Fruit fly (Drosophila melanogaster) whole organism, adult: ENCODE results near the gene CG3713.
A peak's percentile ranks its signal among the peaks of the same experiment; 100 is the strongest.

Source experiments
- CG11617 ChIP-seq: fragments of 200-800 bp; sonication (Bioruptor generic); optimal IDR thresholded peaks from 2 replicates; lab custom pipeline; 2017; ENCODE audit warnings: mild to moderate bottlenecking, missing biosample characterization, missing genetic modification reagents, missing genetic modification characterization
- CG12768 ChIP-seq: fragments of 200-800 bp; sonication (Bioruptor generic); optimal IDR thresholded peaks from 2 replicates; lab custom pipeline; 2017; ENCODE audit warnings: missing biosample characterization, missing genetic modification characterization, mild to moderate bottlenecking, moderate library complexity, missing genetic modification reagents
- CG14711 ChIP-seq: fragments of 200-800 bp; sonication (Bioruptor generic); optimal IDR thresholded peaks from 2 replicates; lab custom pipeline; 2018; ENCODE audit warnings: missing biosample characterization, mild to moderate bottlenecking, missing genetic modification characterization, moderate library complexity
- CG1620 ChIP-seq: fragments of 200-800 bp; sonication (Bioruptor generic); optimal IDR thresholded peaks from 2 replicates; lab custom pipeline; 2016; ENCODE audit warnings: missing biosample characterization, missing genetic modification characterization
- CG33017 ChIP-seq: fragments of 200-800 bp; sonication (Bioruptor generic); optimal IDR thresholded peaks from 2 replicates; lab custom pipeline; 2018; ENCODE audit warnings: missing biosample characterization, mild to moderate bottlenecking, missing genetic modification characterization, moderate library complexity
- CG5204 ChIP-seq: fragments of 200-800 bp; sonication (Bioruptor generic); optimal IDR thresholded peaks from 2 replicates; lab custom pipeline; 2016; ENCODE audit warnings: missing biosample characterization, missing genetic modification characterization
- CG7045 ChIP-seq: fragments of 200-800 bp; sonication (Bioruptor generic); optimal IDR thresholded peaks from 2 replicates; lab custom pipeline; 2017; ENCODE audit warnings: missing biosample characterization, mild to moderate bottlenecking, missing genetic modification characterization
- CG7101 ChIP-seq: fragments of 200-800 bp; sonication (Bioruptor generic); optimal IDR thresholded peaks from 2 replicates; lab custom pipeline; 2018; ENCODE audit warnings: missing biosample characterization, mild to moderate bottlenecking, missing genetic modification characterization, moderate library complexity
- Clk ChIP-seq: fragments of 200-800 bp; sonication (Bioruptor generic); optimal IDR thresholded peaks from 2 replicates; lab custom pipeline; 2017; ENCODE audit warnings: missing biosample characterization, missing genetic modification characterization
- Crg-1 ChIP-seq: fragments of 200-800 bp; sonication (Bioruptor generic); optimal IDR thresholded peaks from 2 replicates; lab custom pipeline; 2016; ENCODE audit warnings: missing biosample characterization, missing genetic modification characterization
- Hr96 ChIP-seq: fragments of 200-800 bp; sonication (Bioruptor generic); optimal IDR thresholded peaks from 2 replicates; lab custom pipeline; 2016; ENCODE audit warnings: missing biosample characterization, missing genetic modification characterization
- Mnt ChIP-seq: fragments of 200-800 bp; sonication (Bioruptor generic); optimal IDR thresholded peaks from 2 replicates; lab custom pipeline; 2016; ENCODE audit warnings: missing biosample characterization, mild to moderate bottlenecking, missing genetic modification characterization
- bab1 ChIP-seq: fragments of 200-800 bp; sonication (Bioruptor generic); optimal IDR thresholded peaks from 3 replicates; lab custom pipeline; 2019; ENCODE audit warnings: missing biosample characterization, mild to moderate bottlenecking, missing genetic modification characterization, moderate library complexity
- cic ChIP-seq: fragments of 200-800 bp; sonication (Bioruptor generic); optimal IDR thresholded peaks from 2 replicates; lab custom pipeline; 2017; ENCODE audit warnings: missing biosample characterization, mild to moderate bottlenecking, missing genetic modification characterization, moderate library complexity
- cnc ChIP-seq, 2 experiments: fragments of >200 bp; optimal IDR thresholded peaks; 2 replicates each; lab custom pipeline; 2017
- kay ChIP-seq: fragments of 200-800 bp; sonication (Bioruptor generic); peaks from one replicate; lab custom pipeline; 2016; ENCODE audit warnings: missing biosample characterization, missing genetic modification characterization, borderline replicate concordance
- ovo ChIP-seq: fragments of 200-800 bp; sonication (Bioruptor generic); optimal IDR thresholded peaks from 2 replicates; lab custom pipeline; 2016; ENCODE audit warnings: missing biosample characterization, missing genetic modification characterization
- pad ChIP-seq: fragments of 200-800 bp; sonication (Bioruptor generic); optimal IDR thresholded peaks from 3 replicates; lab custom pipeline; 2017; ENCODE audit warnings: missing biosample characterization, missing genetic modification characterization, mild to moderate bottlenecking, moderate library complexity, missing genetic modification reagents
- tj ChIP-seq: fragments of 200-800 bp; sonication (Bioruptor generic); optimal IDR thresholded peaks from 3 replicates; lab custom pipeline; 2017; ENCODE audit warnings: missing biosample characterization, mild to moderate bottlenecking, missing genetic modification characterization, moderate library complexity
- toe ChIP-seq: fragments of 200-800 bp; sonication (Bioruptor generic); optimal IDR thresholded peaks from 2 replicates; lab custom pipeline; 2016; ENCODE audit warnings: missing biosample characterization, missing genetic modification characterization

The CG3713 gene

dm6 chrX:843489-843888 is 3.5 kb downstream of the CG3713 start:
- no peak for TF ChIP-seq pad
- no peak for TF ChIP-seq Crg-1
- TF ChIP-seq cnc (optimal IDR thresholded peaks at IDR 0.05; lab: Kevin White, UChicago) = no peak
- no peak for TF ChIP-seq CG1620 (GFP tag; lab: Kevin White, UChicago)
- TF ChIP-seq Clk (GFP tag; lab: Kevin White, UChicago) = no peak
- TF ChIP-seq CG14711 = no peak
- TF ChIP-seq CG7101 = no peak
- no peak for TF ChIP-seq kay (GFP tag; lab: Kevin White, UChicago)
- TF ChIP-seq CG5204 (GFP tag; lab: Kevin White, UChicago) = no peak
- no peak for TF ChIP-seq CG33017 (tag; lab: Kevin White, UChicago)
- no peak for TF ChIP-seq Hr96 (GFP tag; lab: Kevin White, UChicago)

- no peak for TF ChIP-seq bab1 (GFP tag; lab: Kevin White, UChicago)
Observed at dm6 chrX:841941-842340, 5.0 kb downstream of the CG3713 start.

- TF ChIP-seq Hr96 (GFP tag; lab: Kevin White, UChicago) (no peak), pad (no peak), Clk (GFP tag; lab: Kevin White, UChicago) (no peak), Crg-1 (no peak), tj (GFP tag; lab: Kevin White, UChicago) (no peak), CG1620 (GFP tag; lab: Kevin White, UChicago) (no peak), CG14711 (no peak), Mnt (GFP tag; lab: Kevin White, UChicago) (peak; percentile 83)
Observed at dm6 chrX:841038-841437, 5.9 kb downstream of the CG3713 start.

- TF ChIP-seq Crg-1 = no peak
Observed at dm6 chrX:838012-838411, 8.9 kb downstream of the CG3713 start.

dm6 chrX:835965-836690 is 10.8 kb downstream of the CG3713 start:
- TF ChIP-seq Crg-1 (no peak), CG33017 (tag; lab: Kevin White, UChicago) (no peak)

- TF ChIP-seq toe (GFP tag; lab: Kevin White, UChicago) (no peak), cic (GFP tag; lab: Kevin White, UChicago) (no peak), CG7045 (GFP tag; lab: Kevin White, UChicago) (no peak), Crg-1 (no peak), CG14711 (no peak), kay (GFP tag; lab: Kevin White, UChicago) (no peak), cnc (optimal IDR thresholded peaks at IDR 0.05; lab: Kevin White, UChicago) (no peak), CG33017 (tag; lab: Kevin White, UChicago) (no peak), Mnt (GFP tag; lab: Kevin White, UChicago) (no peak), Clk (GFP tag; lab: Kevin White, UChicago) (no peak), CG12768 (GFP tag; lab: Kevin White, UChicago) (no peak)
Observed at dm6 chrX:824961-825360, 22.0 kb downstream of the CG3713 start.

- TF ChIP-seq bab1 (GFP tag; lab: Kevin White, UChicago) (peak; percentile 54), CG33017 (tag; lab: Kevin White, UChicago) (no peak), CG5204 (GFP tag; lab: Kevin White, UChicago) (no peak), ovo (GFP tag; lab: Kevin White, UChicago) (no peak), CG12768 (GFP tag; lab: Kevin White, UChicago) (no peak), CG7045 (GFP tag; lab: Kevin White, UChicago) (no peak), tj (GFP tag; lab: Kevin White, UChicago) (no peak), kay (GFP tag; lab: Kevin White, UChicago) (no peak), toe (GFP tag; lab: Kevin White, UChicago) (no peak), CG14711 (no peak), Mnt (GFP tag; lab: Kevin White, UChicago) (no peak), CG11617 (GFP tag; lab: Kevin White, UChicago) (no peak), Crg-1 (no peak), Hr96 (GFP tag; lab: Kevin White, UChicago) (no peak), CG7101 (peak; percentile 2), pad (peak; percentile 3), cic (GFP tag; lab: Kevin White, UChicago) (no peak), Clk (GFP tag; lab: Kevin White, UChicago) (no peak), cnc (optimal IDR thresholded peaks at IDR 0.05; lab: Kevin White, UChicago) (no peak), CG1620 (GFP tag; lab: Kevin White, UChicago) (peak; percentile 4)
Observed at dm6 chrX:805907-806306, 41.0 kb downstream of the CG3713 start, which contains the start of gene Sec22. Gene Sec22, plus strand, starts transcription at chrX:806076.

- TF ChIP-seq CG33017 (tag; lab: Kevin White, UChicago) = no peak
- TF ChIP-seq toe (GFP tag; lab: Kevin White, UChicago) = no peak
- no peak for TF ChIP-seq Clk (GFP tag; lab: Kevin White, UChicago)
- no peak for TF ChIP-seq bab1 (GFP tag; lab: Kevin White, UChicago)
- TF ChIP-seq CG7101 = no peak
- no peak for TF ChIP-seq CG7045 (GFP tag; lab: Kevin White, UChicago)
- TF ChIP-seq CG1620 (GFP tag; lab: Kevin White, UChicago) = no peak
Observed at dm6 chrX:804821-805220, 42.1 kb downstream of the CG3713 start, which contains the start of gene CG13358. Gene CG13358, minus strand, starts transcription at chrX:804921.
